Worm (Caenorhabditis elegans) whole organism, L4 larva: ENCODE data around the gene srg-57.

ENCODE experiments used
- R02D3.7 ChIP-seq: fragments of 150-350 bp; sonication (generic microtip); optimal IDR thresholded peaks from 3 replicates; lab custom pipeline; 2014; ENCODE audit warnings: missing biosample characterization, missing genetic modification characterization
- ama-1 ChIP-seq: fragments of 150-350 bp; optimal IDR thresholded peaks from 2 replicates; lab custom pipeline; 2014; ENCODE audit warnings: inconsistent platforms, mixed read lengths
- arid-1 ChIP-seq: fragments of 200-800 bp; sonication (Bioruptor generic); conservative IDR thresholded peaks from 2 replicates; pipeline ENCODE4 v1.3.6; 2022; ENCODE audit warnings: missing genetic modification reagents, missing genetic modification characterization, missing compliant biosample characterization
- ceh-82 ChIP-seq: sonication (generic microtip); optimal IDR thresholded peaks from 2 replicates; lab custom pipeline; 2017; ENCODE audit warnings: missing biosample characterization, missing genetic modification characterization
- ces-1 ChIP-seq: fragments of 150-350 bp; sonication (generic microtip); optimal IDR thresholded peaks from 4 replicates; lab custom pipeline; 2014; ENCODE audit warnings: missing biosample characterization, missing genetic modification reagents, missing genetic modification characterization
- duxl-1 ChIP-seq: sonication (generic microtip); optimal IDR thresholded peaks from 2 replicates; lab custom pipeline; 2016; ENCODE audit warnings: mild to moderate bottlenecking, missing genetic modification characterization, moderate library complexity, missing compliant biosample characterization; ENCODE audit not compliant: poor library complexity
- egl-27 ChIP-seq: sonication (generic microtip); optimal IDR thresholded peaks from 3 replicates; lab custom pipeline; 2017; ENCODE audit warnings: missing biosample characterization, missing genetic modification reagents, missing genetic modification characterization
- egl-43 ChIP-seq: fragments of 200-800 bp; sonication (Bioruptor generic); IDR thresholded peaks from 2 replicates; pipeline ENCODE4 v1.3.6; 2022; ENCODE audit warnings: missing genetic modification reagents, missing genetic modification characterization, missing compliant biosample characterization
- lin-15B ChIP-seq: fragments of 150-350 bp; sonication (generic microtip); optimal IDR thresholded peaks from 3 replicates; lab custom pipeline; 2014; ENCODE audit warnings: missing biosample characterization, missing genetic modification characterization
- nhr-76 ChIP-seq: fragments of 150-350 bp; optimal IDR thresholded peaks from 2 replicates; lab custom pipeline; 2014; ENCODE audit warnings: missing biosample characterization, missing genetic modification characterization
- pha-4 ChIP-seq, 2 experiments: fragments of 150-350 bp in 1 of 2; fragments of 200-800 bp in 1 of 2; sonication (Bioruptor generic) in 1 of 2; IDR thresholded peaks in 1 of 2; optimal IDR thresholded peaks in 1 of 2; 2 replicates each; pipeline versions ENCODE4 v1.3.6 to Lab custom; 2014 to 2022; ENCODE audit warnings: missing genetic modification characterization in 2 of 2, missing genetic modification reagents in 2 of 2, missing biosample characterization in 1 of 2, missing compliant biosample characterization in 1 of 2
- rbr-2 ChIP-seq: sonication (generic microtip); optimal IDR thresholded peaks from 2 replicates; lab custom pipeline; 2016; ENCODE audit warnings: missing genotype, missing genetic modification characterization, missing compliant biosample characterization
- unc-62 ChIP-seq, 3 experiments: fragments of 150-350 bp in 1 of 3; sonication (generic microtip); optimal IDR thresholded peaks in 2 of 3; peaks in 1 of 3; 1 replicate in 1 of 3; 2 replicates in 2 of 3; lab custom pipeline; 2014 to 2017; ENCODE audit warnings: missing biosample characterization in 3 of 3, missing genetic modification characterization in 3 of 3, missing genetic modification reagents in 3 of 3, missing genotype in 1 of 3

DNA sequence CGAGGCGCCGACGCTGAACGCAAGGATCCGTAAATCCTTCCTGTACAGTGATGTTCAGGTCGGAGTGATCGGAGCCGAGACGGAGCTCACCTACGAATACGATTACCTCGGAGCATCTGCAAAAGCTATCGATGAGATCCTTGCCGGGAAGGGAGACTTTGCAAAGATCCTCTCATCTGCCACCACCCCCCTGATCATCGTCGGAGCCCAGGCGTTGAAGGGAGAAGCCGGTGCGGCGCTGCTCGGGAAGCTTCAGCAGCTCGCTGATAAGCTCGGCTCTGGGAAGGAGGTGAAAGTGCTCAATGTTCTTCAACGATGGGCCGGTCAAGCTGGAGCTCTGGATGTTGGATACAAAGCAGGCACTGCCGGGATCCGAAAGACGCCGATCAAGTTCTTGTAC, 31.0 kb downstream of the srg-57 start:
- TF ChIP-seq duxl-1 (tag; lab: Kevin White, UChicago) = no peak
- TF ChIP-seq lin-15B = no peak
- TF ChIP-seq nhr-76 (tag; lab: Kevin White, UChicago) = no peak
- TF ChIP-seq ces-1 (GFP tag; lab: Kevin White, UChicago) = no peak
- TF ChIP-seq pha-4 (GFP tag; IDR thresholded peaks at IDR 0.05; lab: Robert Waterston, UW) = no peak
- no peak for TF ChIP-seq pha-4 (tag; optimal IDR thresholded peaks at IDR 0.05; lab: Kevin White, UChicago)
- TF ChIP-seq egl-43 = 0 out of 2 replicates have a peak, but pooled peaks have one; percentile 24
- TF ChIP-seq rbr-2 (tag; lab: Kevin White, UChicago) = no peak
- no peak for TF ChIP-seq ceh-82 (tag; lab: Kevin White, UChicago)
- no peak for TF ChIP-seq ama-1 (lab: Kevin White, UChicago)
- TF ChIP-seq unc-62 (GFP tag; optimal IDR thresholded peaks at IDR 0.05 in 1 of 2; lab: Kevin White, UChicago) = no peak
- no peak for TF ChIP-seq unc-62 (tag; optimal IDR thresholded peaks at IDR 0.05; lab: Kevin White, UChicago)
- TF ChIP-seq R02D3.7 (tag; lab: Kevin White, UChicago) = no peak
- TF ChIP-seq arid-1 (GFP tag; lab: Robert Waterston, UW) = no peak
- TF ChIP-seq egl-27 (tag; lab: Kevin White, UChicago) = no peak
